Fruit fly (Drosophila melanogaster): Measurements from ENCODE around the gene MtnF.

DNA sequence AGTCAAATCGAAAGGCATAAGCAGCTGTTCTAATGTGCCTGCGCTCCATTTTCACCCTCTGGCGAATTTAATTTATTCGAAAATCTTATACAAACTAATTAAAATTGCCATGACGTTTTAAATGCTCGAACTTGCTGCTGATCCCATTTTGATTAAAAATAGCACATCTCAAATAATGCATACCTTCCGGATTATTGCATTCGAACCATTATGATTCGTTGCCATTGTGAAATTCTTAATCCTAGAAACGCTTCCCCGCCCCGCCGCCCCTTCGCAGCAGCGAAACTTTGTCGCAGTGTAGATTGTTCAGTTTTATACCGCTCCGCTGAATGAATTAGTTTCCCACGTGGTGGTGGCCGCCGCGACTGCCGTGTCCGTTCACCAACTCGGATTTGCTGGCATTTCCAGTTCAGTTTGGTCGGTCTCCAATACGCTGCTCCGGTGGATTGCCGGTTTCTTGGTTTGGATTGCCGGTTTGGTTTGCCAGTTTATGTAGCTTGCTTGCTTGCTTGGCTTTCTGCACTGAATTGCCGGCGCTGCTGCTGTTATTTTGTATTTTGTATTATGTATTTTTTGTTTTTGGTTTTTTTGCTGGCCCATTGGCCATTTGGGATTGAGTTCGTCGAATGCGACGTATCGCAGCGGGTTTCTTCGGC is 36.3 kb downstream of the MtnF start:
- TF ChIP-seq ttk (optimal IDR thresholded peaks at IDR 0.05): no peak
- no peak for TF ChIP-seq psq (optimal IDR thresholded peaks at IDR 0.05)
- TF ChIP-seq Myc (optimal IDR thresholded peaks at IDR 0.05): no peak
- TF ChIP-seq h (optimal IDR thresholded peaks at IDR 0.05): no peak

Data from Kc167 (cell line).